Worm (Caenorhabditis elegans) whole organism, early embryonic: Measurements from ENCODE around the gene F45F2.11.

Experiments used
- B0310.2 ChIP-seq: sonication (generic microtip); optimal IDR thresholded peaks from 2 replicates; lab custom pipeline; 2016; ENCODE audit warnings: mild to moderate bottlenecking, missing genetic modification characterization, missing compliant biosample characterization
- F13C5.2 ChIP-seq: sonication (generic microtip); optimal IDR thresholded peaks from 2 replicates; lab custom pipeline; 2017; ENCODE audit warnings: mild to moderate bottlenecking, missing genetic modification characterization, inconsistent platforms, missing compliant biosample characterization
- aly-1 ChIP-seq: sonication (generic microtip); optimal IDR thresholded peaks from 2 replicates; lab custom pipeline; 2016; ENCODE audit warnings: missing genetic modification characterization, missing compliant biosample characterization
- ama-1 ChIP-seq: fragments of 150-350 bp; optimal IDR thresholded peaks from 2 replicates; lab custom pipeline; 2014
- ceh-13 ChIP-seq: fragments of 200-800 bp; sonication (Bioruptor generic); optimal IDR thresholded peaks from 2 replicates; lab custom pipeline; 2018; ENCODE audit warnings: mild to moderate bottlenecking, missing genetic modification characterization, missing compliant biosample characterization
- ceh-36 ChIP-seq: sonication (generic microtip); optimal IDR thresholded peaks from 2 replicates; lab custom pipeline; 2016; ENCODE audit warnings: missing genetic modification characterization, inconsistent platforms, missing compliant biosample characterization
- ets-7 ChIP-seq: sonication (generic microtip); optimal IDR thresholded peaks from 2 replicates; lab custom pipeline; 2016; ENCODE audit warnings: missing genotype, missing genetic modification characterization, missing compliant biosample characterization
- flt-1 ChIP-seq: fragments of 200-800 bp; sonication (Bioruptor generic); IDR thresholded peaks from 2 replicates; pipeline ENCODE4 v1.3.6; 2022; ENCODE audit warnings: missing genetic modification characterization, missing compliant biosample characterization
- hmbx-1 ChIP-seq: sonication (generic microtip); optimal IDR thresholded peaks from 2 replicates; lab custom pipeline; 2016; ENCODE audit warnings: mild to moderate bottlenecking, missing genetic modification characterization, missing compliant biosample characterization
- hmg-4 ChIP-seq: fragments of 200-800 bp; sonication (Bioruptor generic); optimal IDR thresholded peaks from 2 replicates; lab custom pipeline; 2018; ENCODE audit warnings: mild to moderate bottlenecking, missing genetic modification characterization, missing compliant biosample characterization
- hnd-1 ChIP-seq: sonication (generic microtip); optimal IDR thresholded peaks from 2 replicates; lab custom pipeline; 2016; ENCODE audit warnings: missing genetic modification characterization, missing compliant biosample characterization
- pes-1 ChIP-seq: fragments of 200-800 bp; sonication (Bioruptor generic); IDR thresholded peaks from 2 replicates; pipeline ENCODE4 v1.3.6; 2022; ENCODE audit warnings: missing genetic modification reagents, missing genetic modification characterization, missing compliant biosample characterization
- scrt-1 ChIP-seq: fragments of 200-800 bp; sonication (Bioruptor generic); IDR thresholded peaks from 2 replicates; pipeline ENCODE4 v1.3.6; 2022; ENCODE audit warnings: missing genetic modification characterization, missing compliant biosample characterization
- sea-1 ChIP-seq: fragments of 200-800 bp; sonication (Bioruptor generic); conservative IDR thresholded peaks from 2 replicates; pipeline ENCODE4 v1.3.6; 2022; ENCODE audit warnings: missing genetic modification characterization, missing compliant biosample characterization
- tbx-11 ChIP-seq: fragments of 200-800 bp; sonication (Bioruptor generic); IDR thresholded peaks from 2 replicates; pipeline ENCODE4 v1.3.6; 2022; ENCODE audit warnings: missing genetic modification characterization, missing compliant biosample characterization
- tbx-37 ChIP-seq: fragments of 200-800 bp; sonication (Bioruptor generic); conservative IDR thresholded peaks from 2 replicates; pipeline ENCODE4 v1.3.6; 2022; ENCODE audit warnings: missing genetic modification reagents, missing genetic modification characterization, missing compliant biosample characterization
- tra-4 ChIP-seq: sonication (generic microtip); optimal IDR thresholded peaks from 2 replicates; lab custom pipeline; 2017; ENCODE audit warnings: missing genetic modification characterization, missing compliant biosample characterization

F45F2.11 gene

ce11 chrV:8470906-8471305 lies 49.8 kb downstream of the F45F2.11 start, which contains the start of gene gplb-1:
gplb-1 (minus strand) TSS chrV:8471242.
- TF ChIP-seq tbx-37 (GFP tag; lab: Robert Waterston, UW) (no peak), pes-1 (GFP tag; lab: Robert Waterston, UW) (no peak), ceh-13 (GFP tag; lab: Kevin White, UChicago) (no peak), ama-1 (lab: Kevin White, UChicago) (no peak), F13C5.2 (no peak), ets-7 (tag; lab: Kevin White, UChicago) (no peak), B0310.2 (tag; lab: Kevin White, UChicago) (no peak), tra-4 (no peak), hmg-4 (no peak), ceh-36 (no peak), aly-1 (tag; lab: Kevin White, UChicago) (no peak), sea-1 (GFP tag; lab: Robert Waterston, UW) (no peak), scrt-1 (GFP tag; lab: Robert Waterston, UW) (no peak), hnd-1 (tag; lab: Kevin White, UChicago) (no peak), flt-1 (GFP tag; lab: Robert Waterston, UW) (no peak), hmbx-1 (tag; lab: Kevin White, UChicago) (no peak), tbx-11 (GFP tag; lab: Robert Waterston, UW) (no peak)
